Fruit fly (Drosophila melanogaster): Measurements from ENCODE around the gene CG45101.

The CG45101 gene

DNA sequence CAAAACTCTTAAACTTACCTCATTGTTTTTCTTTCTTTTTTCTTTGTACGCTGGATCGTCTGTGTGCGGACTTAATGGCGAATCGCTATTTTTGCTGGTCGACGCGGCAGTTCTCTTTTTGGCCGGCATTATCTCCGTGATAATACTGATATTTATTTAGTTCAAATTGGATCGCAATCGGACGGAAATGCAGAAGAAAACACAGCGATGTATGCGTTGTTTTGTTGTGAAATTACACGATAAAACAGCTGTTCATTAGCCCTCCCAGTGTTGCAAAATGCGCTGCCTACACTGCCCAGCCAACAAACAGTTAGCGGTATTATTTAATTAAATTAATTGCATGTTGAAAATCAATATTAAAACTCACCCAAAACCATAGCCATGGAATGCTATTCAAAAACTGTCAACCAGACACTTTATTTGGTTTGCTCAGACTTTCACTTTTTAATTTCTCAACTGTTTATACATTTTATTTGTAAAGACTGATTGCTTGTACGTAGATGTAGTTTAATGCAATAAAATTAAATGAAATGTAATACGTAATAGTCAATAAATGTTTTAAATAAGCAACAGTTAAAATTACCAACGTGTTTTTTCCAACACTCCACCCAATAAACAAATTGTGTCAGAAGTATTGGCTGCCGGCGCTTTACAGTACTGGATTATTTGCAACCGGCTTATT is 33.3 kb downstream of the CG45101 start, which contains the start of the genes Irbp18 and APP-BP1 (continued):
- TF ChIP-seq CG14860 (GFP tag; IDR thresholded peaks at IDR 0.05; ENCODE audit: partially characterized antibody) = no peak
- TF ChIP-seq Awh (GFP tag; IDR thresholded peaks at IDR 0.05) = peak; percentile 73; the same call in 1 of the 2 replicates
- no peak for TF ChIP-seq CG13287 (GFP tag; IDR thresholded peaks at IDR 0.05; ENCODE audit: partially characterized antibody)
- TF ChIP-seq CG5245 (GFP tag; optimal IDR thresholded peaks at IDR 0.05) = peak; percentile 87
- TF ChIP-seq CG17186 (GFP tag; optimal IDR thresholded peaks at IDR 0.05) = peak; percentile 87
- peak; percentile 72 for TF ChIP-seq Adf1 (GFP tag; IDR thresholded peaks at IDR 0.05)
- peak; percentile 91 for TF ChIP-seq CG17829 (tag; optimal IDR thresholded peaks at IDR 0.05)
- peak; percentile 91 for TF ChIP-seq BtbVII (GFP tag; optimal IDR thresholded peaks at IDR 0.05)
- TF ChIP-seq ftz-f1 (GFP tag; optimal IDR thresholded peaks at IDR 0.05) = peak; percentile 16
- TF ChIP-seq h (optimal IDR thresholded peaks at IDR 0.05) = no peak
- peak; percentile 22 for TF ChIP-seq cg (GFP tag; optimal IDR thresholded peaks at IDR 0.05)
- TF ChIP-seq ssp (GFP tag; IDR thresholded peaks at IDR 0.05) = peak; percentile 66
- peak; percentile 76 for TF ChIP-seq oc (tag; optimal IDR thresholded peaks at IDR 0.05)
- TF ChIP-seq ac (GFP tag; optimal IDR thresholded peaks at IDR 0.05) = peak; percentile 67
- peak; percentile 87 for TF ChIP-seq CG17568 (GFP tag; optimal IDR thresholded peaks at IDR 0.05)
- TF ChIP-seq kni (GFP tag; optimal IDR thresholded peaks at IDR 0.05) = peak; percentile 78
- peak; percentile 85 for TF ChIP-seq tgo (GFP tag; IDR thresholded peaks at IDR 0.05)
- peak; percentile 94 for TF ChIP-seq Sox100B (GFP tag; optimal IDR thresholded peaks at IDR 0.05)
- peak; percentile 50 for TF ChIP-seq hkb (optimal IDR thresholded peaks at IDR 0.05)
- peak; percentile 88 for TF ChIP-seq hkb (GFP tag; IDR thresholded peaks at IDR 0.05)
- TF ChIP-seq CG10321 (GFP tag; IDR thresholded peaks at IDR 0.05) = peak; percentile 39; the same call in 1 of the 2 replicates
- TF ChIP-seq Jarid2 (GFP tag; optimal IDR thresholded peaks at IDR 0.05) = peak; percentile 76
- peak; percentile 78 for TF ChIP-seq salm (tag; optimal IDR thresholded peaks at IDR 0.05)
- peak; percentile 87 for TF ChIP-seq nerfin-1 (tag; optimal IDR thresholded peaks at IDR 0.05)
- peak; percentile 76 for TF ChIP-seq H2.0 (GFP tag; IDR thresholded peaks at IDR 0.05)
- TF ChIP-seq CG10147 (GFP tag; optimal IDR thresholded peaks at IDR 0.05) = peak; percentile 91
- TF ChIP-seq pan (optimal IDR thresholded peaks at IDR 0.05) = no peak
- TF ChIP-seq pan (GFP tag; optimal IDR thresholded peaks at IDR 0.05 in 1 of 2, IDR thresholded peaks at IDR 0.05 in 1 of 2) = peak in 1 of 2 experiments; percentile 92
- peak; percentile 97 for TF ChIP-seq CG2120 (GFP tag; optimal IDR thresholded peaks at IDR 0.05)
- TF ChIP-seq D (optimal IDR thresholded peaks at IDR 0.05) = no peak
- TF ChIP-seq D (GFP tag; optimal IDR thresholded peaks at IDR 0.05) = peak; percentile 92
- TF ChIP-seq Hmr (GFP tag; optimal IDR thresholded peaks at IDR 0.05) = peak; percentile 96
- peak; percentile 94 for TF ChIP-seq Abd-B (GFP tag; optimal IDR thresholded peaks at IDR 0.05)
- peak; percentile 84 for TF ChIP-seq tap (tag; optimal IDR thresholded peaks at IDR 0.05)
- peak; percentile 96 for TF ChIP-seq Xbp1 (GFP tag; optimal IDR thresholded peaks at IDR 0.05)
- peak; percentile 84 for TF ChIP-seq stc (GFP tag; IDR thresholded peaks at IDR 0.05)
- TF ChIP-seq CG9817 (tag; optimal IDR thresholded peaks at IDR 0.05) = peak; percentile 84
- TF ChIP-seq lilli (GFP tag; optimal IDR thresholded peaks at IDR 0.05) = peak; percentile 97
- peak; percentile 85 for TF ChIP-seq CG12299 (tag; optimal IDR thresholded peaks at IDR 0.05)
- peak; percentile 90 for TF ChIP-seq CG10979 (tag; optimal IDR thresholded peaks at IDR 0.05)
- TF ChIP-seq so (GFP tag; IDR thresholded peaks at IDR 0.05) = peak; percentile 91
- peak; percentile 93 for TF ChIP-seq unpg (GFP tag; optimal IDR thresholded peaks at IDR 0.05)
- peak; percentile 77; the same call in 2 of the 3 replicates for TF ChIP-seq C15 (GFP tag; IDR thresholded peaks at IDR 0.05)
- peak; percentile 62 for TF ChIP-seq TFAM (GFP tag; optimal IDR thresholded peaks at IDR 0.05)
- TF ChIP-seq CHES-1-like (GFP tag; optimal IDR thresholded peaks at IDR 0.05) = peak; percentile 89
- peak; percentile 90 for TF ChIP-seq schlank (tag; optimal IDR thresholded peaks at IDR 0.05)
- TF ChIP-seq dati (GFP tag; IDR thresholded peaks at IDR 0.05) = no peak
- no peak for TF ChIP-seq br (optimal IDR thresholded peaks at IDR 0.05)
- peak; percentile 96 for TF ChIP-seq nmo (GFP tag; optimal IDR thresholded peaks at IDR 0.05)
- peak; percentile 92 for TF ChIP-seq nau (GFP tag; optimal IDR thresholded peaks at IDR 0.05)

All from whole organism, embryonic.